Fruit fly (Drosophila melanogaster) whole organism, pupa: Measurements from ENCODE around the gene CG2608.

ENCODE experiments used
- CG10348 ChIP-seq: fragments of 200-800 bp; sonication (Bioruptor generic); IDR thresholded peaks from 2 replicates; pipeline ENCODE4 v1.3.6; 2022; ENCODE audit warnings: missing biosample characterization, missing genetic modification characterization
- CG12605 ChIP-seq: fragments of 200-800 bp; sonication (Bioruptor generic); IDR thresholded peaks from 2 replicates; pipeline ENCODE4 v1.3.6; 2022; ENCODE audit warnings: missing biosample characterization, missing genetic modification characterization
- CG32121 ChIP-seq: fragments of 200-800 bp; sonication (Bioruptor generic); IDR thresholded peaks from 2 replicates; pipeline ENCODE4 v1.3.6; 2022; ENCODE audit warnings: missing biosample characterization, missing genetic modification characterization
- CG34367 ChIP-seq: fragments of 200-800 bp; sonication (Bioruptor generic); optimal IDR thresholded peaks from 2 replicates; lab custom pipeline; 2018; ENCODE audit warnings: missing biosample characterization, mild to moderate bottlenecking, missing genetic modification characterization
- CG8301 ChIP-seq: fragments of 200-800 bp; sonication (Bioruptor generic); optimal IDR thresholded peaks from 2 replicates; lab custom pipeline; 2018; ENCODE audit warnings: missing biosample characterization, mild to moderate bottlenecking, missing genetic modification characterization
- CG9948 ChIP-seq: fragments of 200-800 bp; sonication (Bioruptor generic); optimal IDR thresholded peaks from 2 replicates; lab custom pipeline; 2018; ENCODE audit warnings: missing biosample characterization, mild to moderate bottlenecking, missing genetic modification characterization, moderate library complexity
- D1 ChIP-seq: fragments of 200-800 bp; sonication (Bioruptor generic); optimal IDR thresholded peaks from 2 replicates; lab custom pipeline; 2018; ENCODE audit warnings: missing biosample characterization, mild to moderate bottlenecking, missing genetic modification characterization, moderate library complexity
- EcR ChIP-seq: fragments of 200-800 bp; sonication (Bioruptor generic); optimal IDR thresholded peaks from 3 replicates; lab custom pipeline; 2019; ENCODE audit warnings: missing biosample characterization, missing genetic modification characterization, mild to moderate bottlenecking, moderate library complexity, missing genetic modification reagents
- Ets98B ChIP-seq: fragments of 200-800 bp; sonication (Bioruptor generic); IDR thresholded peaks from 2 replicates; pipeline ENCODE4 v1.3.6; 2022; ENCODE audit warnings: missing biosample characterization, missing genetic modification characterization
- Pif1A ChIP-seq: fragments of 200-800 bp; sonication (Bioruptor generic); optimal IDR thresholded peaks from 3 replicates; lab custom pipeline; 2016; ENCODE audit warnings: missing biosample characterization, missing genetic modification characterization
- Pif1B ChIP-seq: fragments of 200-800 bp; sonication (Bioruptor generic); optimal IDR thresholded peaks from 3 replicates; lab custom pipeline; 2016; ENCODE audit warnings: missing biosample characterization, missing genetic modification characterization
- gl ChIP-seq: fragments of 200-800 bp; sonication (Bioruptor generic); optimal IDR thresholded peaks from 2 replicates; lab custom pipeline; 2018; ENCODE audit warnings: missing biosample characterization, mild to moderate bottlenecking, missing genetic modification characterization
- rn ChIP-seq: fragments of 200-800 bp; sonication (Bioruptor generic); IDR thresholded peaks from 2 replicates; pipeline ENCODE4 v1.3.6; 2022; ENCODE audit warnings: missing biosample characterization, missing genetic modification characterization

DNA sequence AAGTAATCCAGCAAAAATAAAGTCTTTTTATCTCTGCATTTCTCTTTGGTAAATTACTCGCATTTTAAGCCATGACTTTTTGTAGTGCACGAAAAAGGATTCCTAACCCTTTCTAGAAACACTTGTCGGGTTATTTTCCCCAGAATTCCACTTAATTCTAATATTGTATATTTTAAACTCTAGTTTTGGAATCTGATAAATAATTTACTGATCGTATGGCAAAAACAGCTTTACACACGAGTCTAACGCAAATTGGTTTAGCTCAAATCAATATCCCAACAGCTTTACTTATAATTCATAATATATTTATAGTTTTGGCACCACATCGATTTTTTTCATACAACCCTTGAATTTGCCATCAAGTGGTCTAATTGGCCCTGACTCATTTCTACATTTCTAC, 31.4 kb upstream of the CG2608 start, which contains the start of gene CG15475:
- no peak for TF ChIP-seq Pif1B (GFP tag; lab: Kevin White, UChicago)
- no peak for TF ChIP-seq CG12605 (GFP tag; lab: Robert Waterston, UW)
- TF ChIP-seq gl = no peak
- no peak for TF ChIP-seq CG32121
- no peak for TF ChIP-seq CG10348
- no peak for TF ChIP-seq Pif1A (GFP tag; lab: Kevin White, UChicago)
- TF ChIP-seq CG34367 (tag; lab: Kevin White, UChicago) = no peak
- TF ChIP-seq Ets98B (GFP tag; lab: Robert Waterston, UW) = no peak
- TF ChIP-seq rn (GFP tag; lab: Robert Waterston, UW) = no peak
- TF ChIP-seq CG8301 (tag; lab: Kevin White, UChicago) = no peak
- TF ChIP-seq EcR (GFP tag; lab: Kevin White, UChicago) = no peak
- no peak for TF ChIP-seq D1 (tag; lab: Kevin White, UChicago)
- no peak for TF ChIP-seq CG9948 (tag; lab: Kevin White, UChicago)
